Fruit fly (Drosophila melanogaster): ENCODE results near the gene grn.

grn gene

dm6 chr3R:8171489-8172161, 9.6 kb downstream of the grn start (continued):
- TF ChIP-seq CG4404 (GFP tag; IDR thresholded peaks at IDR 0.05) = peak; percentile 42
- TF ChIP-seq D19A (tag; optimal IDR thresholded peaks at IDR 0.05) = peak; percentile 26
- TF ChIP-seq Sox100B (GFP tag; optimal IDR thresholded peaks at IDR 0.05) = peak; percentile 33
- no peak for TF ChIP-seq CG1832 (GFP tag; optimal IDR thresholded peaks at IDR 0.05)
- TF ChIP-seq zfh2 (GFP tag; optimal IDR thresholded peaks at IDR 0.05) = no peak
- TF ChIP-seq CG14710 (tag; optimal IDR thresholded peaks at IDR 0.05) = peak; percentile 35
- 0 out of 2 replicates have a peak, but pooled peaks have one; percentile 27 for TF ChIP-seq CG32767 (GFP tag; IDR thresholded peaks at IDR 0.05)
- TF ChIP-seq Side (GFP tag; optimal IDR thresholded peaks at IDR 0.05) = peak; percentile 18
- peak; percentile 22 for TF ChIP-seq grau (tag; optimal IDR thresholded peaks at IDR 0.05)
- TF ChIP-seq en (GFP tag; optimal IDR thresholded peaks at IDR 0.05) = peak; percentile 24
- TF ChIP-seq Hr51 (GFP tag; optimal IDR thresholded peaks at IDR 0.05) = peak in 1 of 2 experiments; percentile 62
- TF ChIP-seq ab (GFP tag; optimal IDR thresholded peaks at IDR 0.05) = peak; percentile 51
- TF ChIP-seq Hr3 (GFP tag; optimal IDR thresholded peaks at IDR 0.05) = peak; percentile 17
- peak; percentile 14 for TF ChIP-seq CG7786 (GFP tag; optimal IDR thresholded peaks at IDR 0.05)
- TF ChIP-seq CG1602 (GFP tag; optimal IDR thresholded peaks at IDR 0.05) = peak; percentile 36
- peak; percentile 40; the same call in 1 of the 2 replicates for TF ChIP-seq CG32772 (GFP tag; IDR thresholded peaks at IDR 0.05)
- no peak for TF ChIP-seq lov (optimal IDR thresholded peaks at IDR 0.05)
- no peak for TF ChIP-seq lov (GFP tag; IDR thresholded peaks at IDR 0.05)
- TF ChIP-seq odd (GFP tag; optimal IDR thresholded peaks at IDR 0.05) = peak; percentile 23
- peak; percentile 42 for TF ChIP-seq CG4424 (GFP tag; optimal IDR thresholded peaks at IDR 0.05)
- no peak for TF ChIP-seq p53 (GFP tag; optimal IDR thresholded peaks at IDR 0.05)
- TF ChIP-seq CG3163 (GFP tag; optimal IDR thresholded peaks at IDR 0.05) = peak; percentile 15
- no peak for TF ChIP-seq CG12744 (GFP tag; optimal IDR thresholded peaks at IDR 0.05)
- peak; percentile 34 for TF ChIP-seq jing (GFP tag; optimal IDR thresholded peaks at IDR 0.05)
- no peak for TF ChIP-seq Deaf1 (tag; optimal IDR thresholded peaks at IDR 0.05)
- peak; percentile 60; the same call in 1 of the 2 replicates for TF ChIP-seq Xrp1 (GFP tag; IDR thresholded peaks at IDR 0.05)
- TF ChIP-seq CG12155 (GFP tag; optimal IDR thresholded peaks at IDR 0.05) = no peak
- peak; percentile 68 for TF ChIP-seq phol (tag; optimal IDR thresholded peaks at IDR 0.05)
- peak; percentile 20 for TF ChIP-seq Hsf (GFP tag; optimal IDR thresholded peaks at IDR 0.05)
- no peak for TF ChIP-seq hkb (optimal IDR thresholded peaks at IDR 0.05)
- TF ChIP-seq hkb (GFP tag; IDR thresholded peaks at IDR 0.05) = peak; percentile 71
- no peak for TF ChIP-seq CG3407 (GFP tag; optimal IDR thresholded peaks at IDR 0.05)
- TF ChIP-seq CG9876 (GFP tag; optimal IDR thresholded peaks at IDR 0.05) = no peak
- no peak for TF ChIP-seq CG2202 (tag; optimal IDR thresholded peaks at IDR 0.05)
- TF ChIP-seq CG6683 (GFP tag; optimal IDR thresholded peaks at IDR 0.05) = no peak
- peak; percentile 87 for TF ChIP-seq Med (GFP tag)
- TF ChIP-seq tin (GFP tag; optimal IDR thresholded peaks at IDR 0.05) = peak; percentile 47
- TF ChIP-seq CG8478 (optimal IDR thresholded peaks at IDR 0.05) = no peak
- TF ChIP-seq CG16815 (GFP tag; optimal IDR thresholded peaks at IDR 0.05) = peak; percentile 36
- TF ChIP-seq seq (GFP tag; IDR thresholded peaks at IDR 0.05) = peak; percentile 50
- peak; percentile 50; the same call in 1 of the 2 replicates for TF ChIP-seq E2f1 (GFP tag; IDR thresholded peaks at IDR 0.05)
- peak; percentile 61 for TF ChIP-seq CG18262 (tag; optimal IDR thresholded peaks at IDR 0.05)
- TF ChIP-seq Adf1 (GFP tag; IDR thresholded peaks at IDR 0.05) = no peak
- peak; percentile 32 for TF ChIP-seq CG17385 (GFP tag; optimal IDR thresholded peaks at IDR 0.05)
- TF ChIP-seq CG16863 (GFP tag; optimal IDR thresholded peaks at IDR 0.05) = peak; percentile 31
- peak; percentile 56 for TF ChIP-seq az2 (GFP tag; optimal IDR thresholded peaks at IDR 0.05)
- peak; percentile 39 for TF ChIP-seq CG6254 (GFP tag; optimal IDR thresholded peaks at IDR 0.05)
- peak; percentile 73 for TF ChIP-seq Ptx1 (GFP tag; IDR thresholded peaks at IDR 0.05)
- no peak for TF ChIP-seq D (optimal IDR thresholded peaks at IDR 0.05)
- TF ChIP-seq D (GFP tag; optimal IDR thresholded peaks at IDR 0.05) = peak; percentile 9
- no peak for TF ChIP-seq Stat92E (GFP tag; optimal IDR thresholded peaks at IDR 0.05)

Measured in whole organism, embryonic.